Worm (Caenorhabditis elegans) whole organism, mixed stage, embryonic: ENCODE data around the gene T03G11.9.

Experiments
- blmp-1 ChIP-seq: fragments of 150-350 bp; optimal IDR thresholded peaks from 2 replicates; lab custom pipeline; 2014; ENCODE audit warnings: missing biosample characterization, missing genetic modification characterization
- elt-3 ChIP-seq: fragments of 150-350 bp; optimal IDR thresholded peaks from 2 replicates; lab custom pipeline; 2014; ENCODE audit warnings: missing biosample characterization, missing genetic modification characterization
- lin-13 ChIP-seq: fragments of 150-350 bp; optimal IDR thresholded peaks from 2 replicates; lab custom pipeline; 2014; ENCODE audit warnings: missing biosample characterization, missing genetic modification characterization
- lsy-2 ChIP-seq: fragments of 150-350 bp; optimal IDR thresholded peaks from 2 replicates; lab custom pipeline; 2014; ENCODE audit warnings: missing biosample characterization, missing genetic modification characterization
- nhr-12 ChIP-seq: fragments of 150-350 bp; optimal IDR thresholded peaks from 2 replicates; lab custom pipeline; 2014; ENCODE audit warnings: missing biosample characterization, missing genetic modification characterization
- nhr-237 ChIP-seq: fragments of 150-350 bp; optimal IDR thresholded peaks from 2 replicates; lab custom pipeline; 2014; ENCODE audit warnings: missing biosample characterization, missing genetic modification characterization
- pha-4 ChIP-seq: fragments of 150-350 bp; optimal IDR thresholded peaks from 2 replicates; lab custom pipeline; 2018; ENCODE audit warnings: missing biosample characterization, missing genetic modification reagents, missing genetic modification characterization
- sem-2 ChIP-seq: fragments of 200-800 bp; sonication (Bioruptor generic); optimal IDR thresholded peaks from 2 replicates; lab custom pipeline; 2018; ENCODE audit warnings: mild to moderate bottlenecking, missing genetic modification characterization, missing compliant biosample characterization
- snpc-4 ChIP-seq: fragments of 150-350 bp; optimal IDR thresholded peaks from 2 replicates; lab custom pipeline; 2014; ENCODE audit warnings: missing biosample characterization, missing genetic modification characterization
- unc-62 ChIP-seq: fragments of 150-350 bp; optimal IDR thresholded peaks from 2 replicates; lab custom pipeline; 2014; ENCODE audit warnings: missing biosample characterization, missing genetic modification reagents, missing genetic modification characterization

- TF ChIP-seq nhr-237 (no peak), lsy-2 (tag; lab: Kevin White, UChicago) (no peak), snpc-4 (tag; lab: Kevin White, UChicago) (no peak), lin-13 (no peak), blmp-1 (no peak), unc-62 (GFP tag; lab: Kevin White, UChicago) (no peak), elt-3 (tag; lab: Kevin White, UChicago) (no peak), sem-2 (no peak), pha-4 (no peak), nhr-12 (no peak)
Measured at ce11 chrX:5202923-5203322, 18.9 kb downstream of the T03G11.9 start.
